Worm (Caenorhabditis elegans): ENCODE data around the gene F49C12.12.

The F49C12.12 gene

ce11 chrIV:9308975-9309374, 11.9 kb downstream of the F49C12.12 start, which contains the start of gene F49C12.6:
Gene F49C12.6, minus strand, starts transcription at chrIV:9309075.
- no peak for TF ChIP-seq unc-86 (tag; optimal IDR thresholded peaks at IDR 0.05)
- no peak for TF ChIP-seq pax-1 (tag; optimal IDR thresholded peaks at IDR 0.05)
- no peak for TF ChIP-seq unc-3 (GFP tag; conservative IDR thresholded peaks at IDR 0.05)
- no peak for TF ChIP-seq unc-3 (tag; optimal IDR thresholded peaks at IDR 0.05)
- no peak for TF ChIP-seq fax-1 (tag; optimal IDR thresholded peaks at IDR 0.05)
- no peak for TF ChIP-seq nhr-232 (tag; optimal IDR thresholded peaks at IDR 0.05)

ce11 chrIV:9304617-9305016, 16.3 kb downstream of the F49C12.12 start, which contains the start of gene F49C12.5:
Gene F49C12.5, plus strand, starts transcription at chrIV:9304917.
- TF ChIP-seq ceh-19 (GFP tag; optimal IDR thresholded peaks at IDR 0.05) (no peak), tbx-2 (tag; optimal IDR thresholded peaks at IDR 0.05) (no peak), ama-1 (optimal IDR thresholded peaks at IDR 0.05) (no peak), ahr-1 (tag; optimal IDR thresholded peaks at IDR 0.05) (no peak), ceh-22 (tag; optimal IDR thresholded peaks at IDR 0.05) (no peak), pha-2 (tag; optimal IDR thresholded peaks at IDR 0.05) (no peak), unc-86 (tag; optimal IDR thresholded peaks at IDR 0.05) (no peak), ceh-2 (tag; optimal IDR thresholded peaks at IDR 0.05) (no peak), ets-4 (tag; optimal IDR thresholded peaks at IDR 0.05) (no peak)

- TF ChIP-seq pqm-1 (tag; optimal IDR thresholded peaks at IDR 0.05): no peak
- no peak for TF ChIP-seq T23F11.4 (GFP tag; optimal IDR thresholded peaks at IDR 0.05)
- no peak for TF ChIP-seq ceh-19 (GFP tag; optimal IDR thresholded peaks at IDR 0.05)
- no peak for TF ChIP-seq pha-4 (tag; optimal IDR thresholded peaks at IDR 0.05)
Observed at ce11 chrIV:9303994-9304393, 16.9 kb downstream of the F49C12.12 start, which contains the start of gene F49C12.4. Gene F49C12.4, minus strand, starts transcription at chrIV:9304094.

ce11 chrIV:9300127-9300526, 20.8 kb downstream of the F49C12.12 start, which contains the start of gene F49C12.3:
Gene F49C12.3, plus strand, starts transcription at chrIV:9300427.
- TF ChIP-seq fkh-10 (GFP tag; optimal IDR thresholded peaks at IDR 0.05) (no peak), unc-3 (GFP tag; conservative IDR thresholded peaks at IDR 0.05) (no peak), unc-3 (tag; optimal IDR thresholded peaks at IDR 0.05) (no peak), C08G9.2 (tag; optimal IDR thresholded peaks at IDR 0.05) (no peak), madf-2 (tag; optimal IDR thresholded peaks at IDR 0.05) (no peak), pax-1 (tag; optimal IDR thresholded peaks at IDR 0.05) (no peak), pros-1 (tag; optimal IDR thresholded peaks at IDR 0.05) (no peak), ahr-1 (tag; optimal IDR thresholded peaks at IDR 0.05) (no peak), F13H6.1 (tag; optimal IDR thresholded peaks at IDR 0.05) (no peak), dve-1 (tag; optimal IDR thresholded peaks at IDR 0.05) (no peak), zip-5 (tag; optimal IDR thresholded peaks at IDR 0.05) (no peak), pag-3 (tag; optimal IDR thresholded peaks at IDR 0.05; ENCODE audit: borderline replicate concordance) (no peak), ceh-45 (GFP tag; IDR thresholded peaks at IDR 0.05) (no peak), hlh-13 (GFP tag; optimal IDR thresholded peaks at IDR 0.05) (no peak), syd-9 (tag; optimal IDR thresholded peaks at IDR 0.05) (no peak), fkh-6 (tag; optimal IDR thresholded peaks at IDR 0.05) (no peak), pat-9 (tag; optimal IDR thresholded peaks at IDR 0.05) (no peak), sox-2 (GFP tag; IDR thresholded peaks at IDR 0.05) (no peak), unc-86 (tag; optimal IDR thresholded peaks at IDR 0.05) (no peak), pqm-1 (tag; optimal IDR thresholded peaks at IDR 0.05) (no peak), pha-4 (tag; optimal IDR thresholded peaks at IDR 0.05) (no peak)

- TF ChIP-seq pqm-1 (tag; optimal IDR thresholded peaks at IDR 0.05) (no peak), dve-1 (tag; optimal IDR thresholded peaks at IDR 0.05) (no peak), ama-1 (optimal IDR thresholded peaks at IDR 0.05) (no peak), npax-4 (tag; optimal IDR thresholded peaks at IDR 0.05) (no peak), ttx-3 (tag; optimal IDR thresholded peaks at IDR 0.05) (no peak), pros-1 (tag; optimal IDR thresholded peaks at IDR 0.05) (no peak), pha-2 (tag; optimal IDR thresholded peaks at IDR 0.05) (no peak), syd-9 (tag; optimal IDR thresholded peaks at IDR 0.05) (no peak), pha-4 (tag; optimal IDR thresholded peaks at IDR 0.05) (no peak), elt-4 (tag; optimal IDR thresholded peaks at IDR 0.05) (no peak), madf-2 (tag; optimal IDR thresholded peaks at IDR 0.05) (no peak), lim-6 (tag; optimal IDR thresholded peaks at IDR 0.05) (no peak), C38D4.7 (GFP tag; optimal IDR thresholded peaks at IDR 0.05) (no peak), ceh-18 (tag; optimal IDR thresholded peaks at IDR 0.05) (no peak), ceh-30 (tag; optimal IDR thresholded peaks at IDR 0.05) (no peak)
Observed at ce11 chrIV:9299145-9299544, 21.7 kb downstream of the F49C12.12 start, which contains the start of gene F49C12.2. Gene F49C12.2, minus strand, starts transcription at chrIV:9299245.

All from whole organism, late embryonic.